Fruit fly (Drosophila melanogaster) Kc167 (cell line): ENCODE measurements around the gene CG13083.

Experiments used
- Myc ChIP-seq: fragments of >200 bp; optimal IDR thresholded peaks from 2 replicates; lab custom pipeline; 2017; ENCODE audit warnings: missing external identifiers
- Sin3A ChIP-seq: fragments of >200 bp; optimal IDR thresholded peaks from 2 replicates; lab custom pipeline; 2018; ENCODE audit warnings: missing external identifiers
- h ChIP-seq: fragments of >200 bp; optimal IDR thresholded peaks from 3 replicates; lab custom pipeline; 2018; ENCODE audit warnings: missing external identifiers
- insv ChIP-seq: fragments of >200 bp; optimal IDR thresholded peaks from 3 replicates; lab custom pipeline; 2018; ENCODE audit warnings: missing external identifiers
- psq ChIP-seq: fragments of >200 bp; optimal IDR thresholded peaks from 2 replicates; lab custom pipeline; 2017; ENCODE audit warnings: missing external identifiers

- no peak for TF ChIP-seq insv (lab: Kevin White, UChicago)
- TF ChIP-seq psq = no peak
- no peak for TF ChIP-seq Sin3A (lab: Kevin White, UChicago)
- no peak for TF ChIP-seq h
- no peak for TF ChIP-seq Myc (lab: Kevin White, UChicago)
These were observed 39.6 kb downstream of the CG13083 start for dm6 chr2L:19526844-19527243.
